Fruit fly (Drosophila melanogaster): ENCODE measurements around the gene toy.

DNA sequence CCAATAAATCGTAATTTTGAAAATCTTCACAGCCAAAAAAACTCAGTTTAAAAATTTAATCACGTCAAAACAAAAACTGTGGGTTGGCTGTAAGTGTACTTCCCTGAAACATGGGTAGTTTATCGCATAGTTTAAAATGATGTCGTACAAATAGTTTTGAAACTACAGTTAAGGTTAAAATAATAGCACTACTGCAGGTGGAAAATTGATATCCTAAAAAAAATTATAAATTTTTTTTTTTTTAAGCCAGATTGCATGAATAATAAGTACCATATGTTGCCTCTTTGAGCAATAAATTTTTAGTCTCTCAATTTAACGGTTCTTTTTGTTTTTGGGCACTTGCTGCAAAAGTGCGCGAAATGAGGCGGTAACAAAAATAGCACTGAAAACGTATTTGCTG, 35.6 kb downstream of the toy start:
- TF ChIP-seq usp (GFP tag; optimal IDR thresholded peaks at IDR 0.05): no peak
- no peak for TF ChIP-seq Hr78 (GFP tag; optimal IDR thresholded peaks at IDR 0.05)
- TF ChIP-seq Abd-B (GFP tag; optimal IDR thresholded peaks at IDR 0.05): no peak
- TF ChIP-seq Rel (GFP tag; optimal IDR thresholded peaks at IDR 0.05): no peak
- no peak for TF ChIP-seq Rel (tag; optimal IDR thresholded peaks at IDR 0.05)
- no peak for TF ChIP-seq Jra (GFP tag; optimal IDR thresholded peaks at IDR 0.05)
- TF ChIP-seq Dfd (GFP tag; optimal IDR thresholded peaks at IDR 0.05): no peak
- TF ChIP-seq sv (GFP tag; optimal IDR thresholded peaks at IDR 0.05): no peak

Measured in whole organism, wandering third instar larva.